Worm (Caenorhabditis elegans): ENCODE results near the gene pink-1.

pink-1 gene

DNA sequence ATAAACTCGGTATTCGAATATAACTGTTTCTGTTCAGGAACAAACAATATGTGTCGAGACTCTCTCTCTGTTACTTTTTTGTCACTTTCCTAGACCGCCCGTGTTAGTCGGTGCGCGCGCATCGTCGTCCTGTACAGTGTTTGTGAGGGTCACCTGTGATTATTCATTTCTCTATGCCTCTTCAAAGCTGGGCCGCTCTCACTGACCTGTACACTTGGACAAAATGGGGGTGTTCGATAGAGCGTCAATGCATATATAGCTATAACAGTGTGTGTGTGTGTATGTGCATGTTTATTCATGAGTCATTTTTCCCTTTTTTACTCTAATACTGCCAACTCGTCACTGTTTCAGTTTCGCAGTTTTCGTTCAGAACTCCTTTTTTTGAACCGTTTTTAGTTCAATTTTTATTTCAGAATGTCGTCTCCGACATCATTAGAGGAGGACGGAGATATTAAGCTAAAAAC lies 15.8 kb downstream of the pink-1 start, which contains the start of gene pkc-3 (continued):
- TF ChIP-seq repo-1 (tag; optimal IDR thresholded peaks at IDR 0.05) (peak; percentile 79), ztf-25 (GFP tag; IDR thresholded peaks at IDR 0.05) (no peak), pbrm-1 (GFP tag; IDR thresholded peaks at IDR 0.05) (peak; percentile 58), tbp1 (GFP tag; optimal IDR thresholded peaks at IDR 0.05) (peak; percentile 60), dox-1 (GFP tag; IDR thresholded peaks at IDR 0.05) (peak; percentile 91), attf-6 (GFP tag; IDR thresholded peaks at IDR 0.05) (peak; percentile 45; the same call in 1 of the 2 replicates), rec-8 (tag; optimal IDR thresholded peaks at IDR 0.05) (no peak), mcd-1 (GFP tag; IDR thresholded peaks at IDR 0.05) (peak; percentile 47; the same call in 1 of the 2 replicates), B0019.2 (GFP tag; conservative IDR thresholded peaks at IDR 0.05) (no peak), akir-1 (GFP tag; optimal IDR thresholded peaks at IDR 0.05) (no peak), xnd-1 (tag; optimal IDR thresholded peaks at IDR 0.05) (peak; percentile 32), lir-1 (GFP tag; conservative IDR thresholded peaks at IDR 0.05) (0 out of 2 replicates have a peak, but pooled peaks have one; percentile 41), nfya-1 (tag; optimal IDR thresholded peaks at IDR 0.05; ENCODE audit: borderline replicate concordance, insufficient read depth) (no peak), F23B12.7 (tag; optimal IDR thresholded peaks at IDR 0.05; ENCODE audit: insufficient read depth) (no peak), snpc-3.4 (tag; optimal IDR thresholded peaks at IDR 0.05) (peak; percentile 80), ama-1 (optimal IDR thresholded peaks at IDR 0.05) (peak; percentile 79), ama-1 (GFP tag; optimal IDR thresholded peaks at IDR 0.05) (no peak), B0336.3 (GFP tag; IDR thresholded peaks at IDR 0.05) (peak; percentile 92), lsy-27 (tag; optimal IDR thresholded peaks at IDR 0.05; ENCODE audit: borderline replicate concordance, insufficient read depth) (no peak), dpl-1 (GFP tag; optimal IDR thresholded peaks at IDR 0.05) (no peak), die-1 (tag; optimal IDR thresholded peaks at IDR 0.05) (peak; percentile 55), F39B2.1 (GFP tag; IDR thresholded peaks at IDR 0.05) (0 out of 2 replicates have a peak, but pooled peaks have one; percentile 54), ccch-3 (GFP tag; optimal IDR thresholded peaks at IDR 0.05) (no peak), pha-4 (tag; optimal IDR thresholded peaks at IDR 0.05) (peak; percentile 54), egrh-3 (GFP tag; IDR thresholded peaks at IDR 0.05) (peak; percentile 35; the same call in 1 of the 2 replicates), ztf-3 (GFP tag; optimal IDR thresholded peaks at IDR 0.05) (no peak), ztf-28 (GFP tag; IDR thresholded peaks at IDR 0.05) (no peak), F37B4.10 (GFP tag; IDR thresholded peaks at IDR 0.05) (0 out of 2 replicates have a peak, but pooled peaks have one; percentile 7), ceh-79 (tag; optimal IDR thresholded peaks at IDR 0.05) (no peak), rcor-1 (GFP tag; IDR thresholded peaks at IDR 0.05) (peak; percentile 39; the same call in 1 of the 2 replicates), Y79H2A.3 (GFP tag; conservative IDR thresholded peaks at IDR 0.05) (0 out of 2 replicates have a peak, but pooled peaks have one; percentile 33), ets-4 (GFP tag; optimal IDR thresholded peaks at IDR 0.05) (peak; percentile 54), hsf-1 (GFP tag; IDR thresholded peaks at IDR 0.05) (peak; percentile 75), sptf-2 (GFP tag; optimal IDR thresholded peaks at IDR 0.05) (no peak)

DNA sequence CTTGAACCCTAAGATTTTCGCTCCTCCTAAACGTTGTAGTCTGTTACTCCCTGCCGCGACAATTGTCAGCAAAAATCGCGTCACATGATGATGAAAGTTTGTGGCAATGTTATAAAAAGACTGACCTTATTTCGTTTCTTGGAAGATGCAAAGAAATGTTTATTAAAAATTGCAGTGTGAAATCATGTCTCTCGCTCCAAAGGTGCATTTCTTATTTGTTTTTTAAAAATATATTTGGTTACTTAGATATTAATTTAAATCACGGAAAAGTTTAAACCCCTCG lies 17.3 kb downstream of the pink-1 start:
- TF ChIP-seq lin-26 (GFP tag; IDR thresholded peaks at IDR 0.05) (0 out of 2 replicates have a peak, but pooled peaks have one; percentile 29), hlh-26 (GFP tag; conservative IDR thresholded peaks at IDR 0.05) (no peak), pha-4 (tag; optimal IDR thresholded peaks at IDR 0.05) (no peak), ztf-3 (GFP tag; optimal IDR thresholded peaks at IDR 0.05) (no peak), Y79H2A.3 (GFP tag; conservative IDR thresholded peaks at IDR 0.05) (no peak), nhr-80 (tag; optimal IDR thresholded peaks at IDR 0.05) (peak; percentile 16), let-607 (tag; optimal IDR thresholded peaks at IDR 0.05) (peak in 1 of 2 experiments; percentile 5)
